Fruit fly (Drosophila melanogaster) whole organism, embryonic: ENCODE results near the gene CanB.
A peak's percentile ranks its signal among the peaks of the same experiment; 100 is the strongest.

Source experiments
- Bgb ChIP-seq: fragments of 200-800 bp; sonication (Bioruptor generic); IDR thresholded peaks from 2 replicates; pipeline ENCODE4 v1.3.6; 2022; ENCODE audit warnings: missing biosample characterization, missing genetic modification characterization; ENCODE audit not compliant: partially characterized antibody
- CG10366 ChIP-seq: fragments of 200-800 bp; sonication (Bioruptor generic); IDR thresholded peaks from 2 replicates; pipeline ENCODE4 v1.3.6; 2022; ENCODE audit warnings: missing biosample characterization, missing genetic modification characterization
- CG11696 ChIP-seq: fragments of 200-800 bp; sonication (Bioruptor generic); IDR thresholded peaks from 2 replicates; pipeline ENCODE4 v1.3.6; 2022; ENCODE audit warnings: missing biosample characterization, missing genetic modification characterization
- CG17912 ChIP-seq: fragments of 200-800 bp; sonication (Bioruptor generic); optimal IDR thresholded peaks from 2 replicates; lab custom pipeline; 2018; ENCODE audit warnings: missing biosample characterization, mild to moderate bottlenecking, missing genetic modification characterization
- CG18619 ChIP-seq: fragments of 200-800 bp; sonication (Bioruptor generic); optimal IDR thresholded peaks from 3 replicates; lab custom pipeline; 2017; ENCODE audit warnings: missing biosample characterization, mild to moderate bottlenecking, missing genetic modification characterization
- CG2875 ChIP-seq: fragments of 200-800 bp; sonication (Bioruptor generic); optimal IDR thresholded peaks from 2 replicates; lab custom pipeline; 2017; ENCODE audit warnings: missing biosample characterization, mild to moderate bottlenecking, missing genetic modification characterization, missing genetic modification reagents
- CG6791 ChIP-seq: fragments of 200-800 bp; sonication (Bioruptor generic); IDR thresholded peaks from 3 replicates; pipeline ENCODE4 v1.3.6; 2022; ENCODE audit warnings: missing biosample characterization, missing genetic modification characterization; ENCODE audit not compliant: partially characterized antibody
- CG9727 ChIP-seq: fragments of 200-800 bp; sonication (Bioruptor generic); optimal IDR thresholded peaks from 3 replicates; lab custom pipeline; 2017; ENCODE audit warnings: missing biosample characterization, mild to moderate bottlenecking, missing genetic modification characterization
- Dfd ChIP-seq, 2 experiments: fragments of >200 bp; optimal IDR thresholded peaks; 2 replicates each; lab custom pipeline; 2017; ENCODE audit warnings: missing biosample characterization in 2 of 2, missing genetic modification characterization in 2 of 2
- Lhr ChIP-seq: fragments of 200-800 bp; sonication (Bioruptor generic); optimal IDR thresholded peaks from 3 replicates; lab custom pipeline; 2017; ENCODE audit warnings: mild to moderate bottlenecking, missing biosample characterization, missing genetic modification reagents, missing genetic modification characterization
- fd96Cb ChIP-seq: fragments of 200-800 bp; sonication (Bioruptor generic); optimal IDR thresholded peaks from 2 replicates; lab custom pipeline; 2018; ENCODE audit warnings: missing biosample characterization, mild to moderate bottlenecking, missing genetic modification characterization, moderate library complexity

dm6 chrX:5358813-5359212, 26.5 kb downstream of the CanB start:
- no peak for TF ChIP-seq Bgb (GFP tag; lab: Robert Waterston, UW)
- TF ChIP-seq CG6791 = no peak
- peak; percentile 59 for TF ChIP-seq CG9727 (GFP tag; lab: Kevin White, UChicago)
- TF ChIP-seq CG2875 (GFP tag; lab: Kevin White, UChicago) = no peak
- TF ChIP-seq Dfd (GFP tag; optimal IDR thresholded peaks at IDR 0.05; lab: Kevin White, UChicago) = no peak
- no peak for TF ChIP-seq CG18619 (GFP tag; lab: Kevin White, UChicago)
- no peak for TF ChIP-seq fd96Cb (tag; lab: Kevin White, UChicago)
- no peak for TF ChIP-seq CG10366 (GFP tag; lab: Robert Waterston, UW)
- no peak for TF ChIP-seq Lhr (GFP tag; lab: Kevin White, UChicago)
- no peak for TF ChIP-seq CG17912 (GFP tag; lab: Kevin White, UChicago)
- TF ChIP-seq CG11696 (GFP tag; lab: Robert Waterston, UW) = no peak
